Fruit fly (Drosophila melanogaster) whole organism, embryonic: ENCODE measurements around the gene armi.

Source experiments
- ATbp ChIP-seq: fragments of 200-800 bp; sonication (Bioruptor generic); optimal IDR thresholded peaks from 2 replicates; lab custom pipeline; 2017; ENCODE audit warnings: missing biosample characterization, mild to moderate bottlenecking, missing genetic modification characterization, missing genetic modification reagents
- Awh ChIP-seq: fragments of 200-800 bp; sonication (Bioruptor generic); IDR thresholded peaks from 2 replicates; pipeline ENCODE4, ENCODE4 v1.3.6; 2022; ENCODE audit warnings: missing biosample characterization, missing genetic modification characterization
- CG10321 ChIP-seq: fragments of 200-800 bp; sonication (Bioruptor generic); IDR thresholded peaks from 2 replicates; pipeline ENCODE4 v1.3.6; 2022; ENCODE audit warnings: missing biosample characterization, missing genetic modification characterization
- CG10431 ChIP-seq: fragments of 200-800 bp; sonication (Bioruptor generic); optimal IDR thresholded peaks from 3 replicates; lab custom pipeline; 2018; ENCODE audit warnings: missing biosample characterization, mild to moderate bottlenecking, missing genetic modification characterization
- CG12391 ChIP-seq: fragments of 200-800 bp; sonication (Bioruptor generic); optimal IDR thresholded peaks from 3 replicates; lab custom pipeline; 2018; ENCODE audit warnings: missing biosample characterization, mild to moderate bottlenecking, missing genetic modification characterization, moderate library complexity
- CG1603 ChIP-seq: fragments of 200-800 bp; sonication (Bioruptor generic); optimal IDR thresholded peaks from 2 replicates; lab custom pipeline; 2019; ENCODE audit warnings: missing biosample characterization, mild to moderate bottlenecking, missing genetic modification characterization, moderate library complexity
- CG16863 ChIP-seq: fragments of 200-800 bp; sonication (Bioruptor generic); optimal IDR thresholded peaks from 3 replicates; lab custom pipeline; 2016; ENCODE audit warnings: missing biosample characterization, missing genetic modification characterization
- CG18599 ChIP-seq: fragments of 200-800 bp; sonication (Bioruptor generic); optimal IDR thresholded peaks from 3 replicates; lab custom pipeline; 2017; ENCODE audit warnings: missing biosample characterization, missing genetic modification characterization, mild to moderate bottlenecking, moderate library complexity, missing genetic modification reagents
- CG3065 ChIP-seq: fragments of 200-800 bp; sonication (Bioruptor generic); optimal IDR thresholded peaks from 2 replicates; lab custom pipeline; 2016; ENCODE audit warnings: missing biosample characterization, missing genetic modification characterization
- CG3847 ChIP-seq: fragments of 200-800 bp; sonication (Bioruptor generic); IDR thresholded peaks from 2 replicates; pipeline ENCODE4 v1.3.6; 2022; ENCODE audit warnings: missing biosample characterization, missing genetic modification characterization
- CG42726 ChIP-seq: fragments of 200-800 bp; sonication (Bioruptor generic); IDR thresholded peaks from 2 replicates; pipeline ENCODE4 v1.3.6; 2022; ENCODE audit warnings: missing biosample characterization, missing genetic modification characterization; ENCODE audit not compliant: partially characterized antibody
- CG6272 ChIP-seq: fragments of 200-800 bp; sonication (Bioruptor generic); IDR thresholded peaks from 2 replicates; pipeline ENCODE4 v1.3.6; 2022; ENCODE audit warnings: missing biosample characterization, missing genetic modification characterization
- CG7556 ChIP-seq: fragments of 200-800 bp; sonication (Bioruptor generic); optimal IDR thresholded peaks from 2 replicates; lab custom pipeline; 2017; ENCODE audit warnings: missing biosample characterization, mild to moderate bottlenecking, missing genetic modification characterization
- CG8924 ChIP-seq: fragments of 200-800 bp; optimal IDR thresholded peaks from 3 replicates; lab custom pipeline; 2019; ENCODE audit warnings: missing biosample characterization, mild to moderate bottlenecking, missing genetic modification characterization, moderate library complexity
- CG9437 ChIP-seq: fragments of 200-800 bp; sonication (Bioruptor generic); optimal IDR thresholded peaks from 2 replicates; lab custom pipeline; 2018; ENCODE audit warnings: missing biosample characterization, mild to moderate bottlenecking, missing genetic modification characterization
- CG9727 ChIP-seq: fragments of 200-800 bp; sonication (Bioruptor generic); optimal IDR thresholded peaks from 3 replicates; lab custom pipeline; 2017; ENCODE audit warnings: missing biosample characterization, mild to moderate bottlenecking, missing genetic modification characterization
- CG9932 ChIP-seq: fragments of 200-800 bp; sonication (Bioruptor generic); IDR thresholded peaks from 2 replicates; pipeline ENCODE4 v1.3.6; 2022; ENCODE audit warnings: missing biosample characterization, missing genetic modification characterization
- CHES-1-like ChIP-seq: fragments of 200-800 bp; sonication (Bioruptor generic); optimal IDR thresholded peaks from 2 replicates; lab custom pipeline; 2016; ENCODE audit warnings: missing biosample characterization, missing genetic modification characterization
- Chrac-16 ChIP-seq: fragments of 200-800 bp; sonication (Bioruptor generic); optimal IDR thresholded peaks from 3 replicates; lab custom pipeline; 2016; ENCODE audit warnings: missing biosample characterization, missing genetic modification characterization
- Gug ChIP-seq: fragments of 200-800 bp; sonication (Bioruptor generic); IDR thresholded peaks from 4 replicates; pipeline ENCODE4 v1.3.6; 2022; ENCODE audit warnings: missing biosample characterization, missing genetic modification characterization
- HLH4C ChIP-seq: fragments of 200-800 bp; sonication (Bioruptor generic); IDR thresholded peaks from 3 replicates; pipeline ENCODE4 v1.3.6; 2022; ENCODE audit warnings: missing biosample characterization, missing genetic modification characterization; ENCODE audit not compliant: partially characterized antibody
- Hr3 ChIP-seq: fragments of 200-800 bp; sonication (Bioruptor generic); optimal IDR thresholded peaks from 3 replicates; lab custom pipeline; 2016; ENCODE audit warnings: missing biosample characterization, missing genetic modification characterization
- Hsf ChIP-seq: fragments of 200-800 bp; sonication (Bioruptor generic); optimal IDR thresholded peaks from 3 replicates; lab custom pipeline; 2016; ENCODE audit warnings: missing biosample characterization, missing genetic modification characterization
- Med ChIP-seq: fragments of 200-800 bp; sonication (Bioruptor generic); peaks from one replicate; lab custom pipeline; 2016; ENCODE audit warnings: missing biosample characterization, missing genetic modification characterization, mild to moderate bottlenecking, inconsistent platforms, moderate library complexity
- Meics ChIP-seq: fragments of 200-800 bp; sonication (Bioruptor generic); optimal IDR thresholded peaks from 2 replicates; lab custom pipeline; 2017; ENCODE audit warnings: missing biosample characterization, mild to moderate bottlenecking, missing genetic modification characterization
- NfI ChIP-seq: fragments of 200-800 bp; sonication (Bioruptor generic); optimal IDR thresholded peaks from 3 replicates; lab custom pipeline; 2018; ENCODE audit warnings: missing biosample characterization, mild to moderate bottlenecking, missing genetic modification characterization, moderate library complexity
- Sox102F ChIP-seq: fragments of 200-800 bp; sonication (Bioruptor generic); optimal IDR thresholded peaks from 2 replicates; lab custom pipeline; 2018; ENCODE audit warnings: missing biosample characterization, mild to moderate bottlenecking, missing genetic modification characterization, moderate library complexity
- Xbp1 ChIP-seq: fragments of 200-800 bp; sonication (Bioruptor generic); optimal IDR thresholded peaks from 3 replicates; lab custom pipeline; 2016; ENCODE audit warnings: missing biosample characterization, mild to moderate bottlenecking, missing genetic modification characterization
- ab ChIP-seq: fragments of 200-800 bp; sonication (Bioruptor generic); optimal IDR thresholded peaks from 2 replicates; lab custom pipeline; 2016; ENCODE audit warnings: missing biosample characterization, missing genetic modification characterization
- ap ChIP-seq: fragments of 200-800 bp; sonication (Bioruptor generic); IDR thresholded peaks from 2 replicates; pipeline ENCODE4 v1.3.6; 2022; ENCODE audit warnings: missing biosample characterization, missing genetic modification characterization
- cas ChIP-seq: fragments of 200-800 bp; sonication (Bioruptor generic); IDR thresholded peaks from 2 replicates; pipeline ENCODE4 v1.3.6; 2022; ENCODE audit warnings: missing biosample characterization, missing genetic modification characterization
- chif ChIP-seq, 2 experiments: fragments of 200-800 bp; sonication (Bioruptor generic); optimal IDR thresholded peaks; 3 replicates each; lab custom pipeline; 2016; ENCODE audit warnings: missing biosample characterization in 2 of 2, missing genetic modification characterization in 2 of 2
- dysf ChIP-seq: fragments of 200-800 bp; sonication (Bioruptor generic); IDR thresholded peaks from 3 replicates; pipeline ENCODE4 v1.3.6; 2022; ENCODE audit warnings: missing biosample characterization, missing genetic modification characterization
- en ChIP-seq: fragments of 200-800 bp; sonication (Bioruptor generic); optimal IDR thresholded peaks from 2 replicates; lab custom pipeline; 2016; ENCODE audit warnings: missing biosample characterization, missing genetic modification characterization
- ewg ChIP-seq: fragments of 200-800 bp; sonication (Bioruptor generic); optimal IDR thresholded peaks from 3 replicates; lab custom pipeline; 2017; ENCODE audit warnings: mild to moderate bottlenecking, missing biosample characterization, missing genetic modification reagents, missing genetic modification characterization
- grau ChIP-seq: fragments of 200-800 bp; optimal IDR thresholded peaks from 3 replicates; lab custom pipeline; 2019; ENCODE audit warnings: missing biosample characterization, mild to moderate bottlenecking, missing genetic modification characterization, moderate library complexity
- grn ChIP-seq: fragments of 200-800 bp; sonication (Bioruptor generic); optimal IDR thresholded peaks from 3 replicates; lab custom pipeline; 2017; ENCODE audit warnings: missing biosample characterization, missing genetic modification characterization
- gt ChIP-seq: fragments of 200-800 bp; sonication (Bioruptor generic); IDR thresholded peaks from 2 replicates; pipeline ENCODE4 v1.3.6; 2022; ENCODE audit warnings: missing biosample characterization, missing genetic modification characterization
- jumu ChIP-seq: fragments of 200-800 bp; sonication (Bioruptor generic); optimal IDR thresholded peaks from 3 replicates; lab custom pipeline; 2016; ENCODE audit warnings: missing biosample characterization, missing genetic modification characterization
- lmd ChIP-seq: fragments of 200-800 bp; sonication (Bioruptor generic); IDR thresholded peaks from 2 replicates; pipeline ENCODE4 v1.3.6; 2022; ENCODE audit warnings: missing biosample characterization, missing genetic modification characterization
- maf-S ChIP-seq: fragments of 200-800 bp; sonication (Bioruptor generic); optimal IDR thresholded peaks from 2 replicates; lab custom pipeline; 2016; ENCODE audit warnings: missing biosample characterization, missing genetic modification characterization
- nau ChIP-seq: fragments of 200-800 bp; sonication (Bioruptor generic); optimal IDR thresholded peaks from 3 replicates; lab custom pipeline; 2017; ENCODE audit warnings: missing biosample characterization, mild to moderate bottlenecking, missing genetic modification characterization, missing genetic modification reagents
- nmo ChIP-seq: fragments of 200-800 bp; sonication (Bioruptor generic); optimal IDR thresholded peaks from 2 replicates; lab custom pipeline; 2018; ENCODE audit warnings: missing biosample characterization, mild to moderate bottlenecking, missing genetic modification characterization, moderate library complexity
- pan ChIP-seq, 4 experiments: fragments of >200 bp in 3 of 4; fragments of 200-800 bp in 1 of 4; sonication (Bioruptor generic) in 1 of 4; optimal IDR thresholded peaks in 3 of 4; IDR thresholded peaks in 1 of 4; 2 replicates each; pipeline versions ENCODE4 v1.3.6 to Lab custom; 2017 to 2022; ENCODE audit warnings: missing biosample characterization in 2 of 4, missing genetic modification characterization in 2 of 4, mixed read lengths in 1 of 4
- pb ChIP-seq: fragments of 200-800 bp; sonication (Bioruptor generic); optimal IDR thresholded peaks from 3 replicates; lab custom pipeline; 2016; ENCODE audit warnings: missing biosample characterization, missing genetic modification characterization
- pfk ChIP-seq: fragments of 200-800 bp; sonication (Bioruptor generic); optimal IDR thresholded peaks from 2 replicates; lab custom pipeline; 2018; ENCODE audit warnings: missing biosample characterization, mild to moderate bottlenecking, missing genetic modification characterization, moderate library complexity
- pnt ChIP-seq: fragments of 200-800 bp; sonication (Bioruptor generic); optimal IDR thresholded peaks from 3 replicates; lab custom pipeline; 2016; ENCODE audit warnings: missing biosample characterization, missing genetic modification characterization
- sc ChIP-seq, 3 experiments: fragments of >200 bp in 2 of 3; fragments of 200-800 bp in 1 of 3; sonication (Bioruptor generic) in 1 of 3; optimal IDR thresholded peaks; 2 replicates in 2 of 3; 3 replicates in 1 of 3; lab custom pipeline; 2017; ENCODE audit warnings: mild to moderate bottlenecking in 1 of 3, missing biosample characterization in 1 of 3, missing genetic modification characterization in 1 of 3, missing genetic modification reagents in 1 of 3
- slp2 ChIP-seq: fragments of 200-800 bp; sonication (Bioruptor generic); optimal IDR thresholded peaks from 2 replicates; lab custom pipeline; 2016; ENCODE audit warnings: missing biosample characterization, missing genetic modification characterization
- usp ChIP-seq: fragments of >200 bp; optimal IDR thresholded peaks from 2 replicates; lab custom pipeline; 2017; ENCODE audit warnings: missing biosample characterization, missing genetic modification characterization

armi gene

DNA sequence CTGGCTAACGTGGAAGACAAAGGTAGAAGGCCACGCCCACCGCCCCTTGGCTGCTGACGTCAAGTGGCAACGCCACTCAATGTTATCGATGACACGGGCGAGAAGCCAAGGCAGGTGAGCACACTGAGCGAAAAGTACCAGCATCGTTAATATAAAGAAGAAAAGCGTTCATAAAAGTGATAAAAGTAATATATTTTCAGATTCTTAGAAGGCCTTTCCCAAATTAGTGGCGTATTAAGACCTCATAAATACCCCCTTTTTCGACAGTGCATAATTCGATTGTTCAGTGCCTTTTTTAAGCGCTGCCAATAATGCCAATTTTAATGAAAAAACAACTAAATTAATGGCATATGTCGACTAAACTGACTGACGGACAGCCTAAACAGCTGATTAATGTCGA lies 11.4 kb upstream of the armi start (continued):
- TF ChIP-seq CG6272 (GFP tag; lab: Robert Waterston, UW) (no peak), chif (GFP tag; optimal IDR thresholded peaks at IDR 0.05; lab: Kevin White, UChicago) (peak; percentile 8 to 32), jumu (GFP tag; lab: Kevin White, UChicago) (no peak), Med (GFP tag; lab: Kevin White, UChicago) (peak; percentile 84), Sox102F (GFP tag; lab: Kevin White, UChicago) (peak; percentile 53), Chrac-16 (peak; percentile 0), maf-S (GFP tag; lab: Kevin White, UChicago) (peak; percentile 10), CG7556 (GFP tag; lab: Kevin White, UChicago) (peak; percentile 39), pb (GFP tag; lab: Kevin White, UChicago) (no peak), CG10431 (no peak), CG10321 (GFP tag; lab: Robert Waterston, UW) (0 out of 2 replicates have a peak, but pooled peaks have one; percentile 21), ap (GFP tag; lab: Robert Waterston, UW) (peak; percentile 55; the same call in 1 of the 2 replicates), NfI (GFP tag; lab: Kevin White, UChicago) (peak; percentile 31), cas (GFP tag; lab: Robert Waterston, UW) (no peak), CG3065 (GFP tag; lab: Kevin White, UChicago) (no peak), grn (GFP tag; lab: Kevin White, UChicago) (no peak), grau (tag; lab: Kevin White, UChicago) (peak; percentile 46), pfk (GFP tag; lab: Kevin White, UChicago) (no peak), slp2 (GFP tag; lab: Kevin White, UChicago) (no peak), Hsf (GFP tag; lab: Kevin White, UChicago) (peak; percentile 46), Meics (GFP tag; lab: Kevin White, UChicago) (peak; percentile 30), pnt (peak; percentile 19), ATbp (GFP tag; lab: Kevin White, UChicago) (no peak), Hr3 (GFP tag; lab: Kevin White, UChicago) (peak; percentile 1), Xbp1 (GFP tag; lab: Kevin White, UChicago) (peak; percentile 28), ab (no peak), usp (GFP tag; lab: Kevin White, UChicago) (no peak), CG42726 (GFP tag; lab: Robert Waterston, UW) (no peak), CG3847 (peak; percentile 52), en (GFP tag; lab: Kevin White, UChicago) (no peak), lmd (GFP tag; lab: Robert Waterston, UW) (peak; percentile 30; the same call in 1 of the 2 replicates), dysf (GFP tag; lab: Robert Waterston, UW) (no peak), CG9727 (peak; percentile 69), pan (optimal IDR thresholded peaks at IDR 0.05; lab: Kevin White, UChicago) (no peak), pan (GFP tag; optimal IDR thresholded peaks at IDR 0.05 in 1 of 2, IDR thresholded peaks at IDR 0.05 in 1 of 2) (no peak), CG12391 (tag; lab: Kevin White, UChicago) (peak; percentile 41), CG8924 (tag; lab: Kevin White, UChicago) (peak; percentile 21), CG18599 (GFP tag; lab: Kevin White, UChicago) (peak; percentile 35), HLH4C (no peak), ewg (GFP tag; lab: Kevin White, UChicago) (peak; percentile 8), Gug (no peak), CG16863 (GFP tag; lab: Kevin White, UChicago) (peak; percentile 2), CG1603 (no peak), sc (optimal IDR thresholded peaks at IDR 0.05; lab: Kevin White, UChicago) (no peak), sc (GFP tag; optimal IDR thresholded peaks at IDR 0.05; lab: Kevin White, UChicago) (peak; percentile 32), nau (GFP tag; lab: Kevin White, UChicago) (no peak), CHES-1-like (GFP tag; lab: Kevin White, UChicago) (peak; percentile 19), CG9932 (GFP tag; lab: Robert Waterston, UW) (peak; percentile 64), gt (GFP tag; lab: Robert Waterston, UW) (no peak), CG9437 (GFP tag; lab: Kevin White, UChicago) (peak; percentile 25), nmo (GFP tag; lab: Kevin White, UChicago) (peak; percentile 37), Awh (GFP tag; lab: Robert Waterston, UW) (no peak)
